Fruit fly (Drosophila melanogaster): Measurements from ENCODE around the gene CstF64.

DNA sequence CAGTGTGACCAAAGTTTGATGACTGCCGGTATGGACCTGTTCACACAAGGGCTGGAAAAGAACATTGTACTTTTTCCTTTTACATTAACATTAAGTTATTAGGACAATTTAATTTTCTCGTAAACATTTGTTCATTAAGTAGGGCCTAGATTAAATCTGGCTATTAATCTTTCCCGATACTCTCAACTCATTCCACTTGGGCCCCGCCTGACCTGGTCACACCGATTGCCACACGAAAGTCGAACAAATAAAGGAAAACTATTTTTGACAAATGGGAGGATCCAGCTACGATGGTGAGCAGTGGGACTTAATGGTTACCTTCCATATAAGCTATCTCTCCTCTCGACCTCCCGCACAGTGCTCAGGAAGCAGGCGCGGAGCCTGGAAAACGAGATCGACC, 4.1 kb downstream of the CstF64 start, which contains the start of the genes Cpsf73 and Gos28:
- TF ChIP-seq CG8478 (optimal IDR thresholded peaks at IDR 0.05), result no peak
- peak in 1 of 2 experiments; percentile 18 for TF ChIP-seq CTCF (optimal IDR thresholded peaks at IDR 0.05)
